Worm (Caenorhabditis elegans) whole organism, young adult: ENCODE measurements around the gene srsx-27.

ENCODE experiments used
- B0035.1 ChIP-seq: sonication (generic microtip); optimal IDR thresholded peaks from 2 replicates; lab custom pipeline; 2016; ENCODE audit warnings: missing genetic modification characterization, mild to moderate bottlenecking, missing compliant biosample characterization, missing genotype, missing genetic modification reagents
- F23B12.7 ChIP-seq: sonication (generic microtip); optimal IDR thresholded peaks from 2 replicates; lab custom pipeline; 2017; ENCODE audit warnings: missing genetic modification characterization, mild to moderate bottlenecking, missing compliant biosample characterization, antibody characterized with exemption, moderate library complexity; ENCODE audit not compliant: insufficient read depth
- F55B11.4 ChIP-seq: sonication (generic microtip); optimal IDR thresholded peaks from 2 replicates; lab custom pipeline; 2016; ENCODE audit warnings: missing compliant biosample characterization, missing genetic modification characterization, borderline replicate concordance; ENCODE audit not compliant: insufficient read depth
- F57A8.1 ChIP-seq: fragments of 200-800 bp; sonication (Bioruptor generic); optimal IDR thresholded peaks from 2 replicates; lab custom pipeline; 2018; ENCODE audit warnings: mild to moderate bottlenecking, missing genetic modification characterization, moderate library complexity, missing compliant biosample characterization
- ZK185.1 ChIP-seq: sonication (generic microtip); optimal IDR thresholded peaks from 2 replicates; lab custom pipeline; 2016; ENCODE audit warnings: mild to moderate bottlenecking, missing genetic modification characterization, missing compliant biosample characterization; ENCODE audit not compliant: poor library complexity, severe bottlenecking
- atf-7 ChIP-seq: sonication (generic microtip); optimal IDR thresholded peaks from 2 replicates; lab custom pipeline; 2017; ENCODE audit warnings: mild to moderate bottlenecking, missing genetic modification characterization, missing compliant biosample characterization
- attf-3 ChIP-seq: fragments of 200-800 bp; sonication (Bioruptor generic); conservative IDR thresholded peaks from 2 replicates; pipeline ENCODE4 v1.3.6; 2022; ENCODE audit warnings: missing genetic modification reagents, missing genetic modification characterization, missing compliant biosample characterization
- attf-6 ChIP-seq: fragments of 200-800 bp; sonication (Bioruptor generic); IDR thresholded peaks from 2 replicates; pipeline ENCODE4 v1.3.6; 2022; ENCODE audit warnings: missing genetic modification reagents, missing genetic modification characterization, missing compliant biosample characterization
- cebp-1 ChIP-seq, 2 experiments: fragments of 200-800 bp in 1 of 2; sonication (Bioruptor generic) in 1 of 2; sonication (generic microtip) in 1 of 2; IDR thresholded peaks in 1 of 2; optimal IDR thresholded peaks in 1 of 2; 2 replicates each; pipeline versions ENCODE4 v1.3.6 to Lab custom; 2017 to 2022; ENCODE audit warnings: missing compliant biosample characterization in 2 of 2, missing genetic modification characterization in 2 of 2, mild to moderate bottlenecking in 1 of 2, missing genetic modification reagents in 1 of 2, moderate library complexity in 1 of 2
- cebp-2 ChIP-seq: fragments of 200-800 bp; sonication (Bioruptor generic); IDR thresholded peaks from 2 replicates; pipeline ENCODE4 v1.3.6; 2022; ENCODE audit warnings: missing genetic modification characterization, missing compliant biosample characterization
- ceh-58 ChIP-seq: fragments of 200-800 bp; sonication (Bioruptor generic); IDR thresholded peaks from 2 replicates; pipeline ENCODE4 v1.3.6; 2022; ENCODE audit warnings: missing genetic modification characterization, missing compliant biosample characterization
- egl-44 ChIP-seq: fragments of 200-800 bp; sonication (Bioruptor generic); IDR thresholded peaks from 2 replicates; pipeline ENCODE4 v1.3.6; 2022; ENCODE audit warnings: missing genetic modification reagents, missing genetic modification characterization, missing compliant biosample characterization
- egrh-3 ChIP-seq: fragments of 200-800 bp; sonication (Bioruptor generic); IDR thresholded peaks from 2 replicates; pipeline ENCODE4 v1.3.6; 2022; ENCODE audit warnings: missing genetic modification reagents, missing genetic modification characterization, missing compliant biosample characterization
- ets-4 ChIP-seq: fragments of 200-800 bp; sonication (Bioruptor generic); optimal IDR thresholded peaks from 2 replicates; lab custom pipeline; 2018; ENCODE audit warnings: mild to moderate bottlenecking, missing genetic modification characterization, missing compliant biosample characterization
- fkh-3 ChIP-seq: sonication (generic microtip); optimal IDR thresholded peaks from 2 replicates; lab custom pipeline; 2016; ENCODE audit warnings: mild to moderate bottlenecking, missing genetic modification characterization, missing compliant biosample characterization
- let-526 ChIP-seq: fragments of 200-800 bp; sonication (Bioruptor generic); IDR thresholded peaks from 2 replicates; pipeline ENCODE4 v1.3.6; 2022; ENCODE audit warnings: missing genetic modification reagents, missing genetic modification characterization, missing compliant biosample characterization
- let-607 ChIP-seq, 2 experiments: fragments of 200-800 bp in 1 of 2; sonication (Bioruptor generic) in 1 of 2; sonication (generic microtip) in 1 of 2; optimal IDR thresholded peaks; 2 replicates each; lab custom pipeline; 2016 to 2018; ENCODE audit warnings: mild to moderate bottlenecking in 2 of 2, missing compliant biosample characterization in 2 of 2, missing genetic modification characterization in 2 of 2, moderate library complexity in 2 of 2, missing genotype in 1 of 2
- lin-35 ChIP-seq, 3 experiments: fragments of 150-350 bp in 2 of 3; sonication (generic microtip) in 1 of 3; optimal IDR thresholded peaks; 2 replicates each; lab custom pipeline; 2014 to 2018; ENCODE audit warnings: missing biosample characterization in 3 of 3, missing genetic modification characterization in 3 of 3, missing genetic modification reagents in 3 of 3
- lin-40 ChIP-seq: sonication (generic microtip); optimal IDR thresholded peaks from 2 replicates; lab custom pipeline; 2016; ENCODE audit warnings: missing genetic modification characterization, mild to moderate bottlenecking, missing compliant biosample characterization, missing genotype, missing genetic modification reagents
- madf-10 ChIP-seq: sonication (generic microtip); optimal IDR thresholded peaks from 2 replicates; lab custom pipeline; 2016; ENCODE audit warnings: mild to moderate bottlenecking, missing genetic modification characterization, missing compliant biosample characterization
- mes-4 ChIP-seq: sonication (generic microtip); optimal IDR thresholded peaks from 2 replicates; lab custom pipeline; 2016; ENCODE audit warnings: missing genotype, missing genetic modification characterization, missing compliant biosample characterization
- mxl-1 ChIP-seq: sonication (generic microtip); optimal IDR thresholded peaks from 2 replicates; lab custom pipeline; 2016; ENCODE audit warnings: missing genetic modification characterization, missing compliant biosample characterization
- nfyb-1 ChIP-seq: fragments of 200-800 bp; sonication (Bioruptor generic); IDR thresholded peaks from 2 replicates; pipeline ENCODE4 v1.3.6; 2022; ENCODE audit warnings: missing genetic modification reagents, missing genetic modification characterization, missing compliant biosample characterization
- nhr-80 ChIP-seq: sonication (generic microtip); optimal IDR thresholded peaks from 2 replicates; lab custom pipeline; 2016; ENCODE audit warnings: missing genetic modification characterization, missing compliant biosample characterization
- nhr-90 ChIP-seq: sonication (generic microtip); optimal IDR thresholded peaks from 2 replicates; lab custom pipeline; 2016; ENCODE audit warnings: missing genotype, mild to moderate bottlenecking, missing genetic modification characterization, missing compliant biosample characterization
- sdz-38 ChIP-seq: sonication (generic microtip); optimal IDR thresholded peaks from 2 replicates; lab custom pipeline; 2016; ENCODE audit warnings: missing genotype, missing genetic modification characterization, missing compliant biosample characterization
- sptf-2 ChIP-seq: fragments of 200-800 bp; sonication (Bioruptor generic); optimal IDR thresholded peaks from 2 replicates; lab custom pipeline; 2018; ENCODE audit warnings: mild to moderate bottlenecking, missing genetic modification characterization, missing compliant biosample characterization
- unc-130 ChIP-seq: sonication (generic microtip); optimal IDR thresholded peaks from 2 replicates; lab custom pipeline; 2016; ENCODE audit warnings: missing genetic modification reagents, missing genetic modification characterization, missing compliant biosample characterization
- unc-62 ChIP-seq: fragments of 150-350 bp; optimal IDR thresholded peaks from 2 replicates; lab custom pipeline; 2014; ENCODE audit warnings: missing biosample characterization, missing genetic modification reagents, missing genetic modification characterization
- zim-3 ChIP-seq: sonication (generic microtip); optimal IDR thresholded peaks from 2 replicates; lab custom pipeline; 2017; ENCODE audit warnings: mild to moderate bottlenecking, missing genetic modification characterization, moderate library complexity, missing compliant biosample characterization
- ztf-22 ChIP-seq: fragments of 200-800 bp; sonication (Bioruptor generic); optimal IDR thresholded peaks from 2 replicates; lab custom pipeline; 2018; ENCODE audit warnings: mild to moderate bottlenecking, missing genetic modification characterization, moderate library complexity, missing compliant biosample characterization
- ztf-26 ChIP-seq: sonication (generic microtip); optimal IDR thresholded peaks from 2 replicates; lab custom pipeline; 2017; ENCODE audit warnings: missing genetic modification characterization, missing compliant biosample characterization
- ztf-3 ChIP-seq: fragments of 200-800 bp; sonication (Bioruptor generic); optimal IDR thresholded peaks from 2 replicates; lab custom pipeline; 2018; ENCODE audit warnings: mild to moderate bottlenecking, missing genetic modification characterization, missing compliant biosample characterization

Gene srsx-27

DNA sequence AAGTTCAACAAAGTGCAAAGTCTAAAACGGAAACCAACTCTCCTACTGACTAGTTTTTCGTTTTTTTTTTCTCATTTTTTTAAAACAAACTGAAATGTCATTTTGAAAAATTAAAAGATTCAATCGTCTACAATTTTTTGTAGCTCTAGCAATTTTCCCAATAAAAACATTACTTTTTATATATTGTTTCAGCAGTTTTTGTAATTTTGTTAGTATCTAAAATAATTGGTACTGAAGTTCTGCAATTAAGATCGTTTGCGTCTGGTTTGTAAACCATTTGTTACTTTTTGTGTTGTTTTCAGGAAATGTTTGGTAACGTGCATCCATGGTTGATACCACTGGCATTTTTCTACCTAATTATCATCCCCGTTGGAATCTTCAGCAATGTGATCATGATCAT, 8.7 kb downstream of the srsx-27 start, which contains the start of gene srsx-30 (continued):
- TF ChIP-seq madf-10 (tag; lab: Kevin White, UChicago) (no peak), sdz-38 (tag; lab: Kevin White, UChicago) (no peak)
- TF ChIP-seq, all 124 proteins: peak for 0

- TF ChIP-seq F57A8.1, result no peak
- TF ChIP-seq nhr-80, result peak; percentile 56
- no peak for TF ChIP-seq lin-40 (tag; lab: Kevin White, UChicago)
Observed at ce11 chrV:10159972-10160371, 10.1 kb downstream of the srsx-27 start.

ce11 chrV:10160954-10161353, 11.1 kb downstream of the srsx-27 start, which contains the start of gene C51E3.10:
Gene C51E3.10 (minus strand): TSS chrV:10161134.
- TF ChIP-seq ets-4 (GFP tag; lab: Kevin White, UChicago) (peak; percentile 47), lin-40 (tag; lab: Kevin White, UChicago) (no peak), ztf-26 (tag; lab: Kevin White, UChicago) (no peak), ZK185.1 (no peak), ztf-22 (GFP tag; lab: Kevin White, UChicago) (no peak), nhr-90 (peak; percentile 26), nfyb-1 (GFP tag; lab: Robert Waterston, UW) (0 out of 2 replicates have a peak, but pooled peaks have one; percentile 25), let-607 (tag; optimal IDR thresholded peaks at IDR 0.05; lab: Kevin White, UChicago) (peak; percentile 71 to 80), unc-62 (GFP tag; lab: Kevin White, UChicago) (peak; percentile 5), egl-44 (GFP tag; lab: Robert Waterston, UW) (no peak), sptf-2 (GFP tag; lab: Kevin White, UChicago) (no peak), atf-7 (peak; percentile 54), egrh-3 (GFP tag; lab: Robert Waterston, UW) (no peak), lin-35 (GFP tag; optimal IDR thresholded peaks at IDR 0.05; lab: Kevin White, UChicago) (no peak), nhr-80 (peak; percentile 92)

- TF ChIP-seq unc-130 (no peak), ceh-58 (GFP tag; lab: Robert Waterston, UW) (no peak), attf-6 (GFP tag; lab: Robert Waterston, UW) (no peak), F55B11.4 (tag; lab: Kevin White, UChicago) (no peak)
Observed at ce11 chrV:10166368-10166767, 16.5 kb downstream of the srsx-27 start, which contains the start of gene C51E3.6. Gene C51E3.6 (minus strand): TSS chrV:10166468.

- TF ChIP-seq cebp-1 (GFP tag; IDR thresholded peaks at IDR 0.05; lab: Robert Waterston, UW) (no peak), cebp-1 (tag; optimal IDR thresholded peaks at IDR 0.05; lab: Kevin White, UChicago) (peak; percentile 1), lin-40 (tag; lab: Kevin White, UChicago) (peak; percentile 5), F23B12.7 (no peak), attf-3 (no peak), lin-35 (GFP tag; optimal IDR thresholded peaks at IDR 0.05; lab: Kevin White, UChicago) (peak in 1 of 3 experiments; percentile 18), mxl-1 (tag; lab: Kevin White, UChicago) (no peak), sptf-2 (GFP tag; lab: Kevin White, UChicago) (no peak)
Observed at ce11 chrV:10168870-10169269, 19.0 kb downstream of the srsx-27 start.

- no peak for TF ChIP-seq B0035.1 (tag; lab: Kevin White, UChicago)
- no peak for TF ChIP-seq zim-3 (tag; lab: Kevin White, UChicago)
- TF ChIP-seq ztf-3 (GFP tag; lab: Kevin White, UChicago), result no peak
- no peak for TF ChIP-seq mes-4 (tag; lab: Kevin White, UChicago)
- no peak for TF ChIP-seq let-526
- TF ChIP-seq fkh-3, result no peak
- TF ChIP-seq cebp-2 (GFP tag; lab: Robert Waterston, UW), result no peak
- TF ChIP-seq, all 124 proteins: peak for 0
Observed at ce11 chrV:10173653-10174052, 23.8 kb downstream of the srsx-27 start, which contains the start of gene egl-3. Gene egl-3 (minus strand): TSS chrV:10173753.
